Fruit fly (Drosophila melanogaster) whole organism, pupa: ENCODE data around the gene side-VI.

ENCODE experiments used
- CG10348 ChIP-seq: fragments of 200-800 bp; sonication (Bioruptor generic); IDR thresholded peaks from 2 replicates; pipeline ENCODE4 v1.3.6; 2022; ENCODE audit warnings: missing biosample characterization, missing genetic modification characterization
- CG12605 ChIP-seq: fragments of 200-800 bp; sonication (Bioruptor generic); IDR thresholded peaks from 2 replicates; pipeline ENCODE4 v1.3.6; 2022; ENCODE audit warnings: missing biosample characterization, missing genetic modification characterization
- CG13204 ChIP-seq: fragments of 200-800 bp; sonication (Bioruptor generic); optimal IDR thresholded peaks from 2 replicates; lab custom pipeline; 2018; ENCODE audit warnings: missing biosample characterization, mild to moderate bottlenecking, missing genetic modification characterization, moderate library complexity
- CG14655 ChIP-seq: fragments of 200-800 bp; sonication (Bioruptor generic); optimal IDR thresholded peaks from 3 replicates; lab custom pipeline; 2017; ENCODE audit warnings: mild to moderate bottlenecking, missing biosample characterization, missing genetic modification reagents, missing genetic modification characterization
- CG15710 ChIP-seq: fragments of 200-800 bp; sonication (Bioruptor generic); optimal IDR thresholded peaks from 2 replicates; lab custom pipeline; 2018; ENCODE audit warnings: missing biosample characterization, mild to moderate bottlenecking, missing genetic modification characterization, moderate library complexity
- CG17806 ChIP-seq: fragments of 200-800 bp; sonication (Bioruptor generic); optimal IDR thresholded peaks from 2 replicates; lab custom pipeline; 2018; ENCODE audit warnings: missing biosample characterization, mild to moderate bottlenecking, missing genetic modification characterization, moderate library complexity
- CG32121 ChIP-seq: fragments of 200-800 bp; sonication (Bioruptor generic); IDR thresholded peaks from 2 replicates; pipeline ENCODE4 v1.3.6; 2022; ENCODE audit warnings: missing biosample characterization, missing genetic modification characterization
- CG34367 ChIP-seq: fragments of 200-800 bp; sonication (Bioruptor generic); optimal IDR thresholded peaks from 2 replicates; lab custom pipeline; 2018; ENCODE audit warnings: missing biosample characterization, mild to moderate bottlenecking, missing genetic modification characterization
- CG4496 ChIP-seq: fragments of 200-800 bp; sonication (Bioruptor generic); IDR thresholded peaks from 3 replicates; pipeline ENCODE4 v1.3.6; 2022; ENCODE audit warnings: missing biosample characterization, missing genetic modification characterization
- CG8159 ChIP-seq: fragments of 200-800 bp; sonication (Bioruptor generic); optimal IDR thresholded peaks from 3 replicates; lab custom pipeline; 2018; ENCODE audit warnings: missing biosample characterization, mild to moderate bottlenecking, missing genetic modification characterization, moderate library complexity
- CG8301 ChIP-seq: fragments of 200-800 bp; sonication (Bioruptor generic); optimal IDR thresholded peaks from 2 replicates; lab custom pipeline; 2018; ENCODE audit warnings: missing biosample characterization, mild to moderate bottlenecking, missing genetic modification characterization
- CG9948 ChIP-seq: fragments of 200-800 bp; sonication (Bioruptor generic); optimal IDR thresholded peaks from 2 replicates; lab custom pipeline; 2018; ENCODE audit warnings: missing biosample characterization, mild to moderate bottlenecking, missing genetic modification characterization, moderate library complexity
- D1 ChIP-seq: fragments of 200-800 bp; sonication (Bioruptor generic); optimal IDR thresholded peaks from 2 replicates; lab custom pipeline; 2018; ENCODE audit warnings: missing biosample characterization, mild to moderate bottlenecking, missing genetic modification characterization, moderate library complexity
- Ets98B ChIP-seq: fragments of 200-800 bp; sonication (Bioruptor generic); IDR thresholded peaks from 2 replicates; pipeline ENCODE4 v1.3.6; 2022; ENCODE audit warnings: missing biosample characterization, missing genetic modification characterization
- Pif1A ChIP-seq: fragments of 200-800 bp; sonication (Bioruptor generic); optimal IDR thresholded peaks from 3 replicates; lab custom pipeline; 2016; ENCODE audit warnings: missing biosample characterization, missing genetic modification characterization
- Pif1B ChIP-seq: fragments of 200-800 bp; sonication (Bioruptor generic); optimal IDR thresholded peaks from 3 replicates; lab custom pipeline; 2016; ENCODE audit warnings: missing biosample characterization, missing genetic modification characterization
- Snoo ChIP-seq: fragments of 200-800 bp; sonication (Bioruptor generic); optimal IDR thresholded peaks from 3 replicates; lab custom pipeline; 2017; ENCODE audit warnings: missing biosample characterization, mild to moderate bottlenecking, missing genetic modification characterization, inconsistent platforms
- fd96Ca ChIP-seq: fragments of 200-800 bp; sonication (Bioruptor generic); IDR thresholded peaks from 3 replicates; pipeline ENCODE4 v1.3.6; 2022; ENCODE audit warnings: missing biosample characterization, missing genetic modification characterization
- gl ChIP-seq: fragments of 200-800 bp; sonication (Bioruptor generic); optimal IDR thresholded peaks from 2 replicates; lab custom pipeline; 2018; ENCODE audit warnings: missing biosample characterization, mild to moderate bottlenecking, missing genetic modification characterization
- rn ChIP-seq: fragments of 200-800 bp; sonication (Bioruptor generic); IDR thresholded peaks from 2 replicates; pipeline ENCODE4 v1.3.6; 2022; ENCODE audit warnings: missing biosample characterization, missing genetic modification characterization

The side-VI gene

DNA sequence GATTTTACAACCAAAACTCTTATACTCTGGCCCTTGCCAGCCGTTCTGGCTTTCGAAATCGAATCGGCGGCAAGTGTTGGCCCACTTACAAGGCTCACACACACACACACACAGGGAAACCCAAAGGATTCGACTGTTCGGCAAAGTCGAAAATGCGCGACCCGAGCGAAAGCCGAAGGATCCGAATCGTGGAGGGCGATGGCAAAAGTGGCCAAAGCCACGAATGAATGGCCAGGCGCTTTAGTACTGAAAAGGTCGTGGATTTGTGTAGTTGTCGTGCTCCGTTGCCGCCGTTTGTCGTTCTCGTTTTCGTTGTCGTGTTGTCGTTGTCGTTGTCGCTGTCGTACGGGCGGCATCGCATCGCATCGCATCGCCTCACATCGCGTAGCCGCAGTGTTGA, at the start of gene side-VI:
TSS of gene side-VI (plus strand) at position 243 of the 400 bp plus-strand sequence.
- no peak for TF ChIP-seq CG13204 (GFP tag; lab: Kevin White, UChicago)
- TF ChIP-seq CG9948 (tag; lab: Kevin White, UChicago) = no peak
- TF ChIP-seq, all 21 proteins: peak for 0

- no peak for TF ChIP-seq gl
- no peak for TF ChIP-seq CG15710 (tag; lab: Kevin White, UChicago)
- TF ChIP-seq CG34367 (tag; lab: Kevin White, UChicago) = no peak
- no peak for TF ChIP-seq Pif1B (GFP tag; lab: Kevin White, UChicago)
- TF ChIP-seq rn (GFP tag; lab: Robert Waterston, UW) = no peak
- no peak for TF ChIP-seq CG14655 (GFP tag; lab: Kevin White, UChicago)
- TF ChIP-seq Pif1A (GFP tag; lab: Kevin White, UChicago) = no peak
- TF ChIP-seq CG17806 (tag; lab: Kevin White, UChicago) = no peak
- no peak for TF ChIP-seq Ets98B (GFP tag; lab: Robert Waterston, UW)
Measured at dm6 chr3R:10949984-10950383, 22.2 kb upstream of the side-VI start, which contains the start of gene Tengl4. Tengl4 (plus strand) TSS chr3R:10950284.

DNA sequence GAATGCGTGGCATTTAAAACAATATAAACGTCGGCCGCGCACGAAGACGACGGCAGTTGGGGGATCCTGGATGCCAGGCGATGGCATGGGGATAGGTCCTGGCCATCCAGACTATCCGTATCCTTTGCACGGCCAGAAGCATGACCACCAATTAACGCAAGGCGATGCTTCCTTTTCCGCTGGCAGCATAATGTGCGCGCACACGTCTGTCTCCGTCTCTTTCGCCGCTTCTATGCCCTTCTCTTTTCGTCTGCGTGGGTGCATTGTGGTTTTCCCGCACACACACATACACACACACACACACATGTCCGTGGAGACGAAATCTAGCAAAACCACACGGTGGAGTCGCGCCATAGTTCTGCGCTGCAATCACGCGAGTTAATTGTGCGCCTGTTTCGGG, 14.6 kb upstream of the side-VI start:
- peak; percentile 67; the same call in 2 of the 3 replicates for TF ChIP-seq CG4496 (GFP tag; lab: Robert Waterston, UW)
- no peak for TF ChIP-seq CG14655 (GFP tag; lab: Kevin White, UChicago)
- TF ChIP-seq D1 = no peak

dm6 chr3R:11024715-11025114, 52.5 kb downstream of the side-VI start:
- no peak for TF ChIP-seq Pif1A (GFP tag; lab: Kevin White, UChicago)
- TF ChIP-seq fd96Ca (GFP tag; lab: Robert Waterston, UW) = 0 out of 3 replicates have a peak, but pooled peaks have one; percentile 7
- TF ChIP-seq CG8159 (tag; lab: Kevin White, UChicago) = no peak
- TF ChIP-seq CG14655 (GFP tag; lab: Kevin White, UChicago) = no peak
- TF ChIP-seq Pif1B (GFP tag; lab: Kevin White, UChicago) = no peak

dm6 chr3R:11047723-11048122, 75.5 kb downstream of the side-VI start:
- no peak for TF ChIP-seq CG8159 (tag; lab: Kevin White, UChicago)
- no peak for TF ChIP-seq fd96Ca (GFP tag; lab: Robert Waterston, UW)
- no peak for TF ChIP-seq CG4496 (GFP tag; lab: Robert Waterston, UW)
- no peak for TF ChIP-seq CG9948 (tag; lab: Kevin White, UChicago)
- TF ChIP-seq CG17806 (tag; lab: Kevin White, UChicago) = no peak
- no peak for TF ChIP-seq Ets98B (GFP tag; lab: Robert Waterston, UW)
- TF ChIP-seq Pif1A (GFP tag; lab: Kevin White, UChicago) = no peak
- no peak for TF ChIP-seq CG14655 (GFP tag; lab: Kevin White, UChicago)
- no peak for TF ChIP-seq gl
- TF ChIP-seq CG12605 (GFP tag; lab: Robert Waterston, UW) = no peak
- no peak for TF ChIP-seq D1
- TF ChIP-seq CG8301 = no peak
- TF ChIP-seq CG10348 = no peak
- TF ChIP-seq, all 21 proteins: peak for 0

DNA sequence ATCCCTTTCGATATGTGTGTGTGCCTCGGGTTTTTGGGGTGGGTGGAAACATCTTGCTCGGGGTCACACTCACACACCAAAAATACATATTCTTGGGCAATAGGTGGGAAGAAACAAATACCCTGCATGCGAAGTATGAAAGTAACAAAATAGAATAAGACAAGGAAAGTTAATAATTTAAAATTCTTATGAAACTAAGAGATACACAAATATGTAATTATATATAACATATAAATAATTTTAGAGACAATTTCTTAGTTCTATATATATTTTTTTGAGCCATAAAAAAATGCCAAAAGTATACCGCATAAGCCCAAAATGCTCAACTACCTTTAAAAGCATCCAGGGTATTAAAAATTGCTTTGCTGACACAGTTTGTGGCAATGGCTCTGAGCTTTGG, 109.5 kb downstream of the side-VI start:
- TF ChIP-seq CG9948 (tag; lab: Kevin White, UChicago) (no peak), CG34367 (tag; lab: Kevin White, UChicago) (no peak), D1 (no peak), CG4496 (GFP tag; lab: Robert Waterston, UW) (no peak), CG14655 (GFP tag; lab: Kevin White, UChicago) (no peak), CG32121 (no peak), CG13204 (GFP tag; lab: Kevin White, UChicago) (no peak), rn (GFP tag; lab: Robert Waterston, UW) (no peak), CG17806 (tag; lab: Kevin White, UChicago) (no peak), CG8301 (no peak), CG10348 (no peak), fd96Ca (GFP tag; lab: Robert Waterston, UW) (no peak), Ets98B (GFP tag; lab: Robert Waterston, UW) (no peak), CG8159 (tag; lab: Kevin White, UChicago) (no peak), gl (no peak), Pif1A (GFP tag; lab: Kevin White, UChicago) (no peak), Snoo (tag; lab: Kevin White, UChicago) (no peak)

dm6 chr3R:11088120-11088519, 115.9 kb downstream of the side-VI start, which contains the start of gene CG43449:
CG43449 (plus strand) TSS chr3R:11088420.
- TF ChIP-seq CG14655 (GFP tag; lab: Kevin White, UChicago) (no peak), CG13204 (GFP tag; lab: Kevin White, UChicago) (no peak), D1 (no peak), CG17806 (tag; lab: Kevin White, UChicago) (no peak), CG9948 (tag; lab: Kevin White, UChicago) (no peak), CG32121 (no peak), CG4496 (GFP tag; lab: Robert Waterston, UW) (no peak), CG12605 (GFP tag; lab: Robert Waterston, UW) (no peak), CG8301 (no peak), CG34367 (tag; lab: Kevin White, UChicago) (no peak), gl (no peak), rn (GFP tag; lab: Robert Waterston, UW) (no peak)
